Worm (Caenorhabditis elegans): ENCODE measurements around the gene dot-1.3.

The dot-1.3 gene

DNA sequence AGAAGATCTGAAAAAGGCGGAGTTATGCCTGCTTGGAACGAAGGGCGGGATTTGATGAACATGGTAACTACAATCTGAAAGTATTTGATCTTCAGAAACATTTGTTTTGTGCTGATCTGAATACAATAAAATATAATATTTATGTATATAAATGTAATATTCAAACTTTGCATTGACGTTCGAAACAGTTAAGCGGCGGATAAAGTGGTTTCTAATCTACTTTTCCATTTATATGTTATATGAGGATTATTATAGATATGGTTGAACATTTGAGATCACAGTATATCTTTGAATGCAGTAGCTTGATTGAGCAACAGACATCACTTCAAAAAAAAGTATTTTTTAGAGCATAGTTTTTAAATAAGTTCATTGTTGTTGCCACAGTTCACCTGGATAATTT lies 28.8 kb downstream of the dot-1.3 start, which contains the start of gene H19J13.2:
Gene H19J13.2 (minus strand): TSS at position 101 of the 400 bp plus-strand sequence.
- TF ChIP-seq unc-62 (GFP tag; optimal IDR thresholded peaks at IDR 0.05), result no peak

DNA sequence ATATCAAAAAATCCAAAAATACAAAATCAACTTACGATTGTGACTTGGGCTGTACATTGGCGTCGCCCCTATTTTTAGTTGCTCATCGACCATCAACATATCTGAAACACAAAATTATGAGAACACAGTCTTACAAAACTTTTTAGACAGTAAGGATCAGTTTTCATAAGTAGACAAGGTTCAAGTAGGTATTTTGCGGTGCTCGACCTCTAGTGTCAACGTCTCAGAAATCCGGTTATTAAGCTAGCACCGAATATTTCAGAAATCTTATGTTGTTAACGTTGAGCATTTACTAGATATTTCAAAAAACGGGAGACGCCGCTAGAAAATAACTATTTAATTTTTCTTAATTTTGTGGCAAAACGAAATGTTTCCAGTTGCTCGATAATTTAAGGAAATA lies 31.8 kb downstream of the dot-1.3 start, which contains the start of gene otpl-8:
Gene otpl-8 (minus strand): TSS at position 101 of the 400 bp plus-strand sequence.
- no peak for TF ChIP-seq unc-62 (GFP tag; optimal IDR thresholded peaks at IDR 0.05)

DNA sequence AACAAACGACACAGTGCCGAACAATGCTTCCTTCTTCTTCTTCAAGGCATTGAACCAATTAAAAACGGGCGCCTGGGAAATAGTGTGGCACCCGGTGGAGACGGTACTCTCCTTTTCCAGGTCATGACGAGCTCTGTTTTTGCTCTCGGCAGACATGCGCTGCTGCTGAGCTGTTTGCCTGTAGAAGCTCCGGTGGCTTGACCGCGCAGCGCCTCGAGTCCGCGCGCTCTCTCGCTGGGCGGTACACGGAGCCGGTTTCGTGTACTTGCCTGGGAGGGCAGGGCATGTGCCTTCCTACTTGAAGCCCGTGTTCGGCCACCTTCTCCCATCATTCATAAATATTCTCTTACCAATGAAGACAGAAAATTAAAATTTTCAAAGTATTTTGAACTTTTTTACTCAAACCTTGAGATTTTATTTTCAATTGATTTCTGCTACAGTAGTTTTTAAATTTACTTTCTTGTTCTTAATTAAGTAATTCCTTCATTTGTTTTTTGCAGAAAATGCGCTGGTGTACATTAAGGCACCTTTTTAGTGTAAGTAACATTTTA lies 42.2 kb downstream of the dot-1.3 start, which contains the start of gene E01G6.1:
Gene E01G6.1 (plus strand): TSS at position 501 of the 551 bp plus-strand sequence.
- TF ChIP-seq unc-62 (GFP tag; optimal IDR thresholded peaks at IDR 0.05), result no peak

DNA sequence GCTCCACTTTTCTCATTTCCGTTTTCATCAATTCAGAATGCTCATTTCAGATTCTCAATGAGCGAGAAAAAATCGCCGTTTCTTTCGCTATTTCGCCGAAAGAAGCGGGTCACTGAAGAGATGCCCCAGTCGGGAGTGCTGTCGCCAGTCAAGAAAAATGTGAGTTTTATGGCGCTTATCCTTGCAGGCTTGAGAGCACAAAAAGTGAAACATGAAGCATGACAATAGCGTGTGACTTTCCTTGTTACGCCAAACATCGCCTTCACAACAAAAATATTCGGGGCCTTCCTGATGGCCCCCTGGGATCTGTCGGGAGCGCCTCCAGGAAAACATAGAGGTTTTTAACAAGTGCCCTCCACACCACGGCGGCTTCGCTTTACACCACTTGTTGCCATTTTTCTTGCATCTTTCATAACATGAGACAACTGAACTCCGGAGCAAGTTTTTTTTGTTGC lies 46.0 kb downstream of the dot-1.3 start, which contains the start of gene E01G6.2:
Gene E01G6.2 (plus strand): TSS at position 51 of the 455 bp plus-strand sequence.
- no peak for TF ChIP-seq unc-62 (GFP tag; optimal IDR thresholded peaks at IDR 0.05)

DNA sequence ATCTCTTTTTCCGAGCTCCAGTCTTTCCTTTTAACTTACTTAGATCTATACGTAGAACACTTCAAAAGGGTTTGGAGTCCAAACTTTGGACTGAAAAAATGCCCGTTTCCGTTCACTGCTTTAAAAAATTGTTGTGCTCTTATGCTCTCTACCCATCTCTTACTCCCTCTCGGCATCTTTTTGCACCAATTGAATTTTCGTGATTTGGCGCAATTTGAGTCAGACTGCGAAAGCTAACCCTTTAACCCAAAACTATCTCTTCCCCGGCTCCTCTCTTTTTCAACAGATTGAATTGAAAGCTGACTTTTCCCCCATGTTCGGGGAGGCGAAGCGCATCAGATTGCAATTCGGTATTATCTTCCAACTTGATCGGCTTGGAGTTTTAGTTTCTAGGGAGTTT lies 50.5 kb downstream of the dot-1.3 start:
- no peak for TF ChIP-seq unc-62 (GFP tag; optimal IDR thresholded peaks at IDR 0.05)

All from whole organism, dauer.